Worm (Caenorhabditis elegans): ENCODE data around the gene nrde-2.

DNA sequence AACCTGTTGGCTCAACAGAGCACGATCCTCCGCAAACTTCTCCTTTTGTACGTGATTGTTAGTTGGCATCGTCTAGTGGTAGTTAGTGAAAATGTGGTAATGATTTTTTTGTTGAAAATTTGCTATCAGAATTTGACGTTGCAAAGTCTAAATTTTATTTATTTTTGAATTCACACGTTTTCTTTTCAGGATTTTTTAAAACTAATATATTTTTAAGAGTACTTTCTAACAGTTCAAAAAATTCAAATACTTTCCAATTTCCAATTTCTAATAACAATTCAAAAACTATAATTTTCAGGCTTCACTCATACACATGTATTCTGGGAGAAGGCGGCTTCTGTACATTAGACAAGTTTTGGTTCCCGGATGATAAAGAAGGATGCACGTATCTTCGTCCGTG, 13.0 kb downstream of the nrde-2 start, which contains the start of gene ubxn-5:
- TF ChIP-seq lir-1 (GFP tag; conservative IDR thresholded peaks at IDR 0.05) (no peak), him-1 (tag; optimal IDR thresholded peaks at IDR 0.05) (no peak), lin-40 (tag; optimal IDR thresholded peaks at IDR 0.05) (no peak)

Data from whole organism, young adult.